Worm (Caenorhabditis elegans): ENCODE measurements around the gene soc-2.

DNA sequence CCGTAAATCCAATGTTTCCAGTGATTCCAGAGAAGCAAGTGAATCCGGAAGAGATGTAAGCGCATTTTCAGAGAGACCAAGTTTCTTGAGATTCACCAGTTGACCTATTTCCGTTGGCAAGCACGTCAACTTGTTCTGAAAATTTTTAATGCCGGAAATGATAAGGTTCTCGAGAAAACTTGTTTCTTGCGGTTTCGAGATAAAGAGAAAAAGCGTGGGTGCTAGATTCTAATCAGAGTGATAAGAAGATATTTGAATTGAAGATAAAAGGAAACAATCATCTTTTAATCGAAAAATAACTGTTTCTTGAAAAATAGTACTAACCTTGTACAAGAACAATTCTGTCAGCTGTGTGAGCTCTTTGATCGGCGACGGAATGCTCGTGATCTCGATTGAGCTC lies 20.5 kb downstream of the soc-2 start:
- TF ChIP-seq nhr-11 (tag; optimal IDR thresholded peaks at IDR 0.05) (no peak), ceh-22 (tag; optimal IDR thresholded peaks at IDR 0.05) (no peak), pha-2 (tag; optimal IDR thresholded peaks at IDR 0.05) (no peak), ztf-16 (tag; optimal IDR thresholded peaks at IDR 0.05) (no peak), ama-1 (optimal IDR thresholded peaks at IDR 0.05) (no peak), tbx-2 (tag; optimal IDR thresholded peaks at IDR 0.05) (no peak)

Measured in whole organism, late embryonic.